Fruit fly (Drosophila melanogaster) whole organism, prepupa: Measurements from ENCODE around the gene CG14131.

Experiments
- CG10631 ChIP-seq: fragments of 200-800 bp; sonication (Bioruptor generic); optimal IDR thresholded peaks from 2 replicates; lab custom pipeline; 2016; ENCODE audit warnings: missing biosample characterization, missing genetic modification characterization
- CG16779 ChIP-seq: fragments of 200-800 bp; sonication (Bioruptor generic); optimal IDR thresholded peaks from 3 replicates; lab custom pipeline; 2017; ENCODE audit warnings: missing biosample characterization, mild to moderate bottlenecking, missing genetic modification characterization
- CG8119 ChIP-seq: fragments of 200-800 bp; sonication (Bioruptor generic); IDR thresholded peaks from 3 replicates; pipeline ENCODE4 v1.3.6; 2022; ENCODE audit warnings: missing biosample characterization, missing genetic modification characterization
- CG8632 ChIP-seq: fragments of 200-800 bp; sonication (Bioruptor generic); optimal IDR thresholded peaks from 3 replicates; lab custom pipeline; 2016; ENCODE audit warnings: missing biosample characterization, missing genetic modification characterization
- CG9139 ChIP-seq: fragments of 200-800 bp; sonication (Bioruptor generic); optimal IDR thresholded peaks from 3 replicates; lab custom pipeline; 2017; ENCODE audit warnings: missing biosample characterization, mild to moderate bottlenecking, missing genetic modification characterization
- Gug ChIP-seq: fragments of 200-800 bp; sonication (Bioruptor generic); IDR thresholded peaks from 2 replicates; pipeline ENCODE4 v1.3.6; 2022; ENCODE audit warnings: missing biosample characterization, missing genetic modification characterization
- Lpt ChIP-seq: fragments of 200-800 bp; sonication (Bioruptor generic); optimal IDR thresholded peaks from 3 replicates; lab custom pipeline; 2016; ENCODE audit warnings: missing biosample characterization, missing genetic modification characterization
- Met ChIP-seq: fragments of 200-800 bp; sonication (Bioruptor generic); optimal IDR thresholded peaks from 3 replicates; lab custom pipeline; 2016; ENCODE audit warnings: missing biosample characterization, missing genetic modification characterization
- Sox15 ChIP-seq: fragments of 200-800 bp; sonication (Bioruptor generic); optimal IDR thresholded peaks from 3 replicates; lab custom pipeline; 2016; ENCODE audit warnings: missing biosample characterization, missing genetic modification characterization
- pdm3 ChIP-seq: fragments of 200-800 bp; sonication (Bioruptor generic); optimal IDR thresholded peaks from 3 replicates; lab custom pipeline; 2016; ENCODE audit warnings: missing biosample characterization, missing genetic modification characterization
- spab ChIP-seq: fragments of 200-800 bp; sonication (Bioruptor generic); optimal IDR thresholded peaks from 2 replicates; lab custom pipeline; 2017; ENCODE audit warnings: missing biosample characterization, mild to moderate bottlenecking, missing genetic modification characterization, missing genetic modification reagents
- svp ChIP-seq: fragments of 200-800 bp; sonication (Bioruptor generic); peaks from one replicate; lab custom pipeline; 2016; ENCODE audit warnings: missing biosample characterization, missing genetic modification characterization

dm6 chr3L:11728147-11728546 lies 48.7 kb upstream of the CG14131 start, which contains the start of gene sunn:
- no peak for TF ChIP-seq CG8119
- no peak for TF ChIP-seq Sox15
- TF ChIP-seq CG8632 (GFP tag; lab: Kevin White, UChicago): no peak
- no peak for TF ChIP-seq CG9139 (GFP tag; lab: Kevin White, UChicago)
- TF ChIP-seq Lpt (GFP tag; lab: Kevin White, UChicago): no peak
- no peak for TF ChIP-seq spab (GFP tag; lab: Kevin White, UChicago)
- TF ChIP-seq Gug (GFP tag; lab: Robert Waterston, UW): no peak
- no peak for TF ChIP-seq CG10631
- TF ChIP-seq pdm3: no peak
- peak; percentile 42 for TF ChIP-seq svp
- TF ChIP-seq Met: no peak
- no peak for TF ChIP-seq CG16779
